Worm (Caenorhabditis elegans) whole organism, L4 larva: ENCODE data around the gene C31G12.3.
"Not testable (repeated sequence)": the region's sequence is repeated elsewhere in the genome, so short reads cannot be mapped to it uniquely, and the experiment has no call there.

Experiments used
- F49E8.2 ChIP-seq: sonication (generic microtip); optimal IDR thresholded peaks from 2 replicates; lab custom pipeline; 2016; ENCODE audit warnings: missing compliant biosample characterization, mild to moderate bottlenecking, missing genetic modification characterization, borderline replicate concordance
- Y5F2A.4 ChIP-seq: fragments of 200-800 bp; sonication (Bioruptor generic); optimal IDR thresholded peaks from 2 replicates; lab custom pipeline; 2018; ENCODE audit warnings: mild to moderate bottlenecking, missing genetic modification characterization, missing compliant biosample characterization
- ama-1 ChIP-seq: fragments of 150-350 bp; optimal IDR thresholded peaks from 2 replicates; lab custom pipeline; 2014; ENCODE audit warnings: inconsistent platforms, mixed read lengths
- ceh-28 ChIP-seq: fragments of 150-350 bp; optimal IDR thresholded peaks from 2 replicates; lab custom pipeline; 2014; ENCODE audit warnings: missing biosample characterization, missing genetic modification reagents, missing genetic modification characterization
- lin-13 ChIP-seq: fragments of 150-350 bp; optimal IDR thresholded peaks from 2 replicates; lab custom pipeline; 2014; ENCODE audit warnings: missing biosample characterization, missing genetic modification reagents, missing genetic modification characterization
- lin-39 ChIP-seq: fragments of 150-350 bp; optimal IDR thresholded peaks from 2 replicates; lab custom pipeline; 2014; ENCODE audit warnings: missing biosample characterization, missing genetic modification reagents, missing genetic modification characterization
- mdl-1 ChIP-seq, 2 experiments: fragments of 150-350 bp in 1 of 2; sonication (generic microtip) in 1 of 2; optimal IDR thresholded peaks; 2 replicates each; lab custom pipeline; 2014 to 2017; ENCODE audit warnings: missing biosample characterization in 2 of 2, missing genetic modification characterization in 2 of 2
- nhr-11 ChIP-seq: fragments of 150-350 bp; optimal IDR thresholded peaks from 2 replicates; lab custom pipeline; 2014; ENCODE audit warnings: missing biosample characterization, missing genetic modification characterization
- nhr-28 ChIP-seq: fragments of 150-350 bp; optimal IDR thresholded peaks from 2 replicates; lab custom pipeline; 2014; ENCODE audit warnings: missing biosample characterization, missing genetic modification characterization
- pqm-1 ChIP-seq: sonication (generic microtip); optimal IDR thresholded peaks from 2 replicates; lab custom pipeline; 2017; ENCODE audit warnings: missing biosample characterization, missing genetic modification characterization
- spr-3 ChIP-seq: fragments of 200-800 bp; sonication (Bioruptor generic); optimal IDR thresholded peaks from 2 replicates; lab custom pipeline; 2018; ENCODE audit warnings: mild to moderate bottlenecking, missing genetic modification characterization, missing compliant biosample characterization
- unc-39 ChIP-seq: sonication (generic microtip); optimal IDR thresholded peaks from 2 replicates; lab custom pipeline; 2017; ENCODE audit warnings: missing biosample characterization, missing genetic modification characterization

DNA sequence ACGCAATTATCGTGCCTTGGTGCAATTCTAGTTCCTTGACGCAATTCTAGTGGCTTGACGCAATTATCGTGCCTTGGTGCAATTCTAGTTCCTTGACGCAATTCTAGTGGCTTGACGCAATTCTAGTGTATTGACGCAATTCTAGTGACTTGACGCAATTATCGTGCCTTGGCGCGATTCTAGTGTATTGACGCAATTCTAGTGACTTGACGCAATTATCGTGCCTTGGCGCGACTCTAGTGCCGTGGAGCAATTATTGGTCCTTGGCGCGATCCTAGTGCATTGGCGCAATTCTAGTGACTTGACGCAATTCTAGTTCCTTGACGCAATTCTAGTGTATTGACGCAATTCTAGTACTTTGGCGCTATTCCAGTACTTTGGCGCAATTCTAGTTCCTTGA lies 10.1 kb upstream of the C31G12.3 start:
- TF ChIP-seq ceh-28 (tag; lab: Kevin White, UChicago); lin-39; lin-13 (GFP tag; lab: Kevin White, UChicago); spr-3; pqm-1 (tag; lab: Kevin White, UChicago); nhr-28; Y5F2A.4; mdl-1 (tag; optimal IDR thresholded peaks at IDR 0.05; lab: Kevin White, UChicago); unc-39 (tag; lab: Kevin White, UChicago); nhr-11 (tag; lab: Kevin White, UChicago); F49E8.2 (tag; lab: Kevin White, UChicago); ama-1 (lab: Kevin White, UChicago): not testable (repeated sequence)
